Fruit fly (Drosophila melanogaster) whole organism, pupa: ENCODE data around the gene CG34177.

Source experiments
- CG10348 ChIP-seq: fragments of 200-800 bp; sonication (Bioruptor generic); IDR thresholded peaks from 2 replicates; pipeline ENCODE4 v1.3.6; 2022; ENCODE audit warnings: missing biosample characterization, missing genetic modification characterization
- CG12605 ChIP-seq: fragments of 200-800 bp; sonication (Bioruptor generic); IDR thresholded peaks from 2 replicates; pipeline ENCODE4 v1.3.6; 2022; ENCODE audit warnings: missing biosample characterization, missing genetic modification characterization
- CG13204 ChIP-seq: fragments of 200-800 bp; sonication (Bioruptor generic); optimal IDR thresholded peaks from 2 replicates; lab custom pipeline; 2018; ENCODE audit warnings: missing biosample characterization, mild to moderate bottlenecking, missing genetic modification characterization, moderate library complexity
- CG14655 ChIP-seq: fragments of 200-800 bp; sonication (Bioruptor generic); optimal IDR thresholded peaks from 3 replicates; lab custom pipeline; 2017; ENCODE audit warnings: mild to moderate bottlenecking, missing biosample characterization, missing genetic modification reagents, missing genetic modification characterization
- CG15710 ChIP-seq: fragments of 200-800 bp; sonication (Bioruptor generic); optimal IDR thresholded peaks from 2 replicates; lab custom pipeline; 2018; ENCODE audit warnings: missing biosample characterization, mild to moderate bottlenecking, missing genetic modification characterization, moderate library complexity
- CG17806 ChIP-seq: fragments of 200-800 bp; sonication (Bioruptor generic); optimal IDR thresholded peaks from 2 replicates; lab custom pipeline; 2018; ENCODE audit warnings: missing biosample characterization, mild to moderate bottlenecking, missing genetic modification characterization, moderate library complexity
- CG32121 ChIP-seq: fragments of 200-800 bp; sonication (Bioruptor generic); IDR thresholded peaks from 2 replicates; pipeline ENCODE4 v1.3.6; 2022; ENCODE audit warnings: missing biosample characterization, missing genetic modification characterization
- CG34367 ChIP-seq: fragments of 200-800 bp; sonication (Bioruptor generic); optimal IDR thresholded peaks from 2 replicates; lab custom pipeline; 2018; ENCODE audit warnings: missing biosample characterization, mild to moderate bottlenecking, missing genetic modification characterization
- CG4496 ChIP-seq: fragments of 200-800 bp; sonication (Bioruptor generic); IDR thresholded peaks from 3 replicates; pipeline ENCODE4 v1.3.6; 2022; ENCODE audit warnings: missing biosample characterization, missing genetic modification characterization
- CG8159 ChIP-seq: fragments of 200-800 bp; sonication (Bioruptor generic); optimal IDR thresholded peaks from 3 replicates; lab custom pipeline; 2018; ENCODE audit warnings: missing biosample characterization, mild to moderate bottlenecking, missing genetic modification characterization, moderate library complexity
- CG8301 ChIP-seq: fragments of 200-800 bp; sonication (Bioruptor generic); optimal IDR thresholded peaks from 2 replicates; lab custom pipeline; 2018; ENCODE audit warnings: missing biosample characterization, mild to moderate bottlenecking, missing genetic modification characterization
- CG9948 ChIP-seq: fragments of 200-800 bp; sonication (Bioruptor generic); optimal IDR thresholded peaks from 2 replicates; lab custom pipeline; 2018; ENCODE audit warnings: missing biosample characterization, mild to moderate bottlenecking, missing genetic modification characterization, moderate library complexity
- D1 ChIP-seq: fragments of 200-800 bp; sonication (Bioruptor generic); optimal IDR thresholded peaks from 2 replicates; lab custom pipeline; 2018; ENCODE audit warnings: missing biosample characterization, mild to moderate bottlenecking, missing genetic modification characterization, moderate library complexity
- EcR ChIP-seq: fragments of 200-800 bp; sonication (Bioruptor generic); optimal IDR thresholded peaks from 3 replicates; lab custom pipeline; 2019; ENCODE audit warnings: missing biosample characterization, missing genetic modification characterization, mild to moderate bottlenecking, moderate library complexity, missing genetic modification reagents
- Ets98B ChIP-seq: fragments of 200-800 bp; sonication (Bioruptor generic); IDR thresholded peaks from 2 replicates; pipeline ENCODE4 v1.3.6; 2022; ENCODE audit warnings: missing biosample characterization, missing genetic modification characterization
- Pif1A ChIP-seq: fragments of 200-800 bp; sonication (Bioruptor generic); optimal IDR thresholded peaks from 3 replicates; lab custom pipeline; 2016; ENCODE audit warnings: missing biosample characterization, missing genetic modification characterization
- Pif1B ChIP-seq: fragments of 200-800 bp; sonication (Bioruptor generic); optimal IDR thresholded peaks from 3 replicates; lab custom pipeline; 2016; ENCODE audit warnings: missing biosample characterization, missing genetic modification characterization
- Snoo ChIP-seq: fragments of 200-800 bp; sonication (Bioruptor generic); optimal IDR thresholded peaks from 3 replicates; lab custom pipeline; 2017; ENCODE audit warnings: missing biosample characterization, mild to moderate bottlenecking, missing genetic modification characterization, inconsistent platforms
- fd96Ca ChIP-seq: fragments of 200-800 bp; sonication (Bioruptor generic); IDR thresholded peaks from 3 replicates; pipeline ENCODE4 v1.3.6; 2022; ENCODE audit warnings: missing biosample characterization, missing genetic modification characterization
- gl ChIP-seq: fragments of 200-800 bp; sonication (Bioruptor generic); optimal IDR thresholded peaks from 2 replicates; lab custom pipeline; 2018; ENCODE audit warnings: missing biosample characterization, mild to moderate bottlenecking, missing genetic modification characterization
- rn ChIP-seq: fragments of 200-800 bp; sonication (Bioruptor generic); IDR thresholded peaks from 2 replicates; pipeline ENCODE4 v1.3.6; 2022; ENCODE audit warnings: missing biosample characterization, missing genetic modification characterization

CG34177 gene

dm6 chr2L:4417982-4418381 lies 15.7 kb upstream of the CG34177 start:
- TF ChIP-seq CG14655 (GFP tag; lab: Kevin White, UChicago) (no peak), fd96Ca (GFP tag; lab: Robert Waterston, UW) (peak; percentile 25; the same call in 1 of the 3 replicates), CG10348 (GFP tag; lab: Robert Waterston, UW) (no peak), CG15710 (tag; lab: Kevin White, UChicago) (no peak), CG4496 (GFP tag; lab: Robert Waterston, UW) (peak; percentile 39; the same call in 1 of the 3 replicates), CG12605 (peak; percentile 49)

- TF ChIP-seq CG17806 (tag; lab: Kevin White, UChicago), result no peak
- TF ChIP-seq CG4496 (GFP tag; lab: Robert Waterston, UW), result 0 out of 3 replicates have a peak, but pooled peaks have one; percentile 9
These were observed 14.9 kb upstream of the CG34177 start for dm6 chr2L:4418819-4419218.

DNA sequence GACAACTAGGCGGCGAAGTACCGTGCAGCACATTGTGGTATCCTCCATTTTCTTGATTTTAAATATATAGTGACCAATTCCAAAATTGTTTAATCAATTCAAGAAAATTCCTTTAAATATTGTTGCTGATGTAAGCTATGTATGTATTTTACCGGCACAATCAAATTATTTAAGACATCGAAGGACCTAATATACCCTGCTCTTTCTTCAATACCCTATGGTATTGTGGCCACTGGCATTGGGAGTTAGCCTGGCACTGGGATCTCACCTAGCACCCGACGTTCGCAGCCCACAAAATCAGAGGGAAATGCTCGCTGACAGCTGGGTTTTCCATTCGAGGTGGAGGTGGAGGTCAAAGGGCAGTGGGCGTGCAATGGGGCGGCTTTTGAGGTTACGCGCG lies 11.6 kb upstream of the CG34177 start:
- no peak for TF ChIP-seq CG15710 (tag; lab: Kevin White, UChicago)
- no peak for TF ChIP-seq CG17806 (tag; lab: Kevin White, UChicago)
- TF ChIP-seq CG4496 (GFP tag; lab: Robert Waterston, UW), result no peak
- TF ChIP-seq D1 (tag; lab: Kevin White, UChicago), result no peak
- no peak for TF ChIP-seq CG8301 (tag; lab: Kevin White, UChicago)
- TF ChIP-seq, all 21 proteins: peak for 0

DNA sequence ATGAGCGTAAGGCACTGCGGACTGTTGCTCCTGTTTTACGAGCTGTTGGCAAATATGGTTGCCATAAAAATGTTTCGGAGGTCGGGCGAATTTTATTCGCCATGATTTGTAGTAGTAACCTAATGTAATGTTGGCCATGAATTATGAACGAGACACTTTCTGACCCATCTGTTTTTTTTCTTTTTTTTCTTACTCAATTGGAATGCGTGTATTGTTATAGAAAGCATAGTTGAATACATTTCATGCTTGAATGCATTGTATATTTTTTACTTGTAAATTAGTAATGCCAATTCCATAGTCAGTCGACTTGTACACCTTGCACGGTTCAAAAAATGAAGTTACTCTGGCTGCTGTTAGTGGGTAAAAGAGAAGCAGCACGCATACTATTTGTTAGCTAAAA lies 3.8 kb downstream of the CG34177 start, which contains the start of gene CG43056:
TSS of gene CG43056 (plus strand) at position 301 of the 400 bp plus-strand sequence.
- no peak for TF ChIP-seq CG14655 (GFP tag; lab: Kevin White, UChicago)
- TF ChIP-seq CG8301 (tag; lab: Kevin White, UChicago), result no peak
- TF ChIP-seq EcR (GFP tag; lab: Kevin White, UChicago), result no peak
- TF ChIP-seq CG32121 (GFP tag; lab: Robert Waterston, UW), result no peak
- TF ChIP-seq CG9948 (tag; lab: Kevin White, UChicago), result no peak
- TF ChIP-seq D1 (tag; lab: Kevin White, UChicago), result no peak
- TF ChIP-seq Pif1A (GFP tag; lab: Kevin White, UChicago), result no peak
- TF ChIP-seq rn, result no peak
- no peak for TF ChIP-seq fd96Ca (GFP tag; lab: Robert Waterston, UW)
- no peak for TF ChIP-seq CG8159
- TF ChIP-seq CG4496 (GFP tag; lab: Robert Waterston, UW), result no peak
- no peak for TF ChIP-seq Snoo (tag; lab: Kevin White, UChicago)
- TF ChIP-seq Ets98B (GFP tag; lab: Robert Waterston, UW), result no peak
- TF ChIP-seq CG17806 (tag; lab: Kevin White, UChicago), result no peak

DNA sequence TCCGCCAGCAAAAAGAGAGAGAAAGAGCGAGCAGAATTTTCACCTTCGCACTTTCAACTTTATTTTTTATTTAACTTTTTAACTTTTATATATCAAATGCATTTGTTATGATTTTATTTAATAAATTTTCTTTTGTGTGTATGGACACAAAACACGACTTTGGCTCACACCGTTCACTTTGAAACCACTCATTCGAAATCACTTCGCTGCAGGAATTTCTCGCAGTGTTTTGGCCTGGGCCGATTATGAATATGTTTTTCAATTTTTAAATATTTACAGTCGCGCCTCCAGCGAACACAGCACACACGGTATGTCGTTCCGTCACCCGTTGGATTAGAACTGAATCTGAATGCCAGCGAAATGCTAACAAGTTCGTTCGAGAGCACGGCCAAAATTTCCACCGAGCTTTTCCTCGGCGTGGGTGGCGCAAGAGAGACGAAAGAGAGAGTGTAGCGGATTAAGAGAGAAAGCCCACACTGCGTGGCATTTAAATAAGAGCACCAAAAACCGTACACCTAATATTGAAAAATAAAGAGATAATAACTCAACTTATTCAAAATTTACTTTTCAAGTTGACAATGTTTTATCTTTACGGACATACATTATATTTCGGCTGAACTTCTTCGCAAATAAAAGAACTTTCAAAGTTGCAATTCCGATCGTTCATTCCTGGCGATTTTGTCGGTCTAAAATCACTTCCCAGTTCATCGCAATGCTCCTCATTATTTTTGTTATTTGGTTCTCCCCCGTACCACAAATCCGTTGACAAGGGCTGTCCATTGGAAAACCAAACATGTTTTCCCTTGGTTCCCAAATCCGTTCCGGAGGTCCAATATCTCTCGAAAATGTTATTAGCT lies 7.4 kb downstream of the CG34177 start, which contains the start of gene CG15431:
TSS of gene CG15431 (minus strand) at position 402 of the 857 bp plus-strand sequence.
- TF ChIP-seq rn, result no peak
- no peak for TF ChIP-seq CG8301 (tag; lab: Kevin White, UChicago)
- TF ChIP-seq CG32121 (GFP tag; lab: Robert Waterston, UW), result peak; percentile 15; the same call in 1 of the 2 replicates
- TF ChIP-seq Pif1A (GFP tag; lab: Kevin White, UChicago), result no peak
- TF ChIP-seq gl (tag; lab: Kevin White, UChicago), result no peak
- TF ChIP-seq fd96Ca (GFP tag; lab: Robert Waterston, UW), result peak; percentile 67; the same call in 2 of the 3 replicates
- no peak for TF ChIP-seq CG13204 (GFP tag; lab: Kevin White, UChicago)
- no peak for TF ChIP-seq D1 (tag; lab: Kevin White, UChicago)
- no peak for TF ChIP-seq Pif1B (GFP tag; lab: Kevin White, UChicago)
- peak; percentile 63; the same call in 1 of the 3 replicates for TF ChIP-seq CG4496 (GFP tag; lab: Robert Waterston, UW)
- TF ChIP-seq EcR (GFP tag; lab: Kevin White, UChicago), result no peak
- TF ChIP-seq CG14655 (GFP tag; lab: Kevin White, UChicago), result no peak
- TF ChIP-seq CG15710 (tag; lab: Kevin White, UChicago), result no peak
- TF ChIP-seq Snoo (tag; lab: Kevin White, UChicago), result no peak
- peak; percentile 41 for TF ChIP-seq Ets98B (GFP tag; lab: Robert Waterston, UW)
- no peak for TF ChIP-seq CG10348 (GFP tag; lab: Robert Waterston, UW)
- no peak for TF ChIP-seq CG17806 (tag; lab: Kevin White, UChicago)
- TF ChIP-seq CG12605, result no peak
- TF ChIP-seq CG9948 (tag; lab: Kevin White, UChicago), result no peak
- TF ChIP-seq CG8159, result peak; percentile 35
- no peak for TF ChIP-seq CG34367 (tag; lab: Kevin White, UChicago)

dm6 chr2L:4442010-4442587 lies 8.4 kb downstream of the CG34177 start, which contains the start of the genes Sfp24F and CG15432:
Gene Sfp24F, minus strand, starts transcription at chr2L:4442060.
Gene CG15432, plus strand, starts transcription at chr2L:4442320.
- no peak for TF ChIP-seq CG15710 (tag; lab: Kevin White, UChicago)
- TF ChIP-seq Ets98B (GFP tag; lab: Robert Waterston, UW), result no peak
- TF ChIP-seq CG8159, result no peak
- no peak for TF ChIP-seq CG12605
- TF ChIP-seq EcR (GFP tag; lab: Kevin White, UChicago), result no peak
- TF ChIP-seq CG9948 (tag; lab: Kevin White, UChicago), result no peak
- no peak for TF ChIP-seq fd96Ca (GFP tag; lab: Robert Waterston, UW)
- TF ChIP-seq CG4496 (GFP tag; lab: Robert Waterston, UW), result no peak
- TF ChIP-seq Snoo (tag; lab: Kevin White, UChicago), result no peak
